Worm (Caenorhabditis elegans): ENCODE measurements around the gene R06F6.12.

DNA sequence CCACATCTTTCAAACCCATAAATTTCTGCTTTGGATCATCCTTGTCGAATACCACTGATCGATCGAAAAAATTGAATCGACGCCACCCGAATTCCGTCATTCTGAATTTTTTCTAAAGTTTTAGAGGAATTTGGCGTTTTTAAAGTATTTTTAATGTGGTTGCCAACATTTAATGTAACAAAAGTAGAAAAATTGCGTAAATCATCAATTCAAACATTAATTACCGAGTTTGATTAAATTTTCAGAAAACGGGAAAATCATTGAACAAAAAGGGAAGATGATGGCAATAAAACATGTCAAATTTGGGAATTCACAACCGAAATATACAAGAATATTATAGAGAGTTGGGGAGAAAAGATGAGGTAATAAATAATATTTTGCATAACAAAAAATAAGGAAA lies 30.5 kb downstream of the R06F6.12 start, which contains the start of gene vps-11:
- TF ChIP-seq flt-1 (GFP tag; IDR thresholded peaks at IDR 0.05) (no peak), tab-1 (GFP tag; IDR thresholded peaks at IDR 0.05) (no peak), klf-2 (GFP tag; conservative IDR thresholded peaks at IDR 0.05) (no peak), ztf-23 (GFP tag; IDR thresholded peaks at IDR 0.05) (no peak), ztf-29 (GFP tag; IDR thresholded peaks at IDR 0.05) (no peak), cog-1 (tag; optimal IDR thresholded peaks at IDR 0.05) (no peak)
